Worm (Caenorhabditis elegans) whole organism, late embryonic: ENCODE measurements around the gene K07F5.14.

Experiments used
- nfya-1 ChIP-seq: sonication (generic microtip); optimal IDR thresholded peaks from 2 replicates; lab custom pipeline; 2017; ENCODE audit warnings: missing genetic modification characterization, mild to moderate bottlenecking, missing compliant biosample characterization, antibody characterized with exemption, moderate library complexity
- nhr-232 ChIP-seq: sonication (generic microtip); optimal IDR thresholded peaks from 2 replicates; lab custom pipeline; 2016; ENCODE audit warnings: missing genetic modification characterization, missing compliant biosample characterization
- npax-4 ChIP-seq: sonication (generic microtip); optimal IDR thresholded peaks from 2 replicates; lab custom pipeline; 2016; ENCODE audit warnings: missing genetic modification characterization, missing compliant biosample characterization
- pha-4 ChIP-seq: fragments of 150-350 bp; optimal IDR thresholded peaks from 2 replicates; lab custom pipeline; 2018; ENCODE audit warnings: missing biosample characterization, missing genetic modification reagents, missing genetic modification characterization
- pqm-1 ChIP-seq: sonication (generic microtip); optimal IDR thresholded peaks from 2 replicates; lab custom pipeline; 2016; ENCODE audit warnings: missing genetic modification characterization, missing compliant biosample characterization
- sox-4 ChIP-seq: sonication (generic microtip); optimal IDR thresholded peaks from 2 replicates; lab custom pipeline; 2017; ENCODE audit warnings: mild to moderate bottlenecking, missing genetic modification characterization, inconsistent platforms, missing compliant biosample characterization
- tbx-2 ChIP-seq: sonication (generic microtip); optimal IDR thresholded peaks from 2 replicates; lab custom pipeline; 2016; ENCODE audit warnings: missing genetic modification characterization, missing compliant biosample characterization

ce11 chrIV:9889857-9890256, 27.8 kb downstream of the K07F5.14 start, which contains the start of gene ttbk-3:
- TF ChIP-seq pha-4 (tag; lab: Kevin White, UChicago) (no peak), nfya-1 (tag; lab: Kevin White, UChicago) (no peak), pqm-1 (tag; lab: Kevin White, UChicago) (no peak), nhr-232 (tag; lab: Kevin White, UChicago) (no peak), tbx-2 (no peak), npax-4 (tag; lab: Kevin White, UChicago) (no peak), sox-4 (tag; lab: Kevin White, UChicago) (no peak)
